Fruit fly (Drosophila melanogaster) Kc167 (cell line): ENCODE data around the gene Gr93d.

ENCODE experiments used
- Myc ChIP-seq: fragments of >200 bp; optimal IDR thresholded peaks from 2 replicates; lab custom pipeline; 2017; ENCODE audit warnings: missing external identifiers
- Sin3A ChIP-seq: fragments of >200 bp; optimal IDR thresholded peaks from 2 replicates; lab custom pipeline; 2018; ENCODE audit warnings: missing external identifiers
- h ChIP-seq: fragments of >200 bp; optimal IDR thresholded peaks from 3 replicates; lab custom pipeline; 2018; ENCODE audit warnings: missing external identifiers
- insv ChIP-seq: fragments of >200 bp; optimal IDR thresholded peaks from 3 replicates; lab custom pipeline; 2018; ENCODE audit warnings: missing external identifiers
- psq ChIP-seq: fragments of >200 bp; optimal IDR thresholded peaks from 2 replicates; lab custom pipeline; 2017; ENCODE audit warnings: missing external identifiers
- ttk ChIP-seq: sonication (Bioruptor generic); optimal IDR thresholded peaks from 2 replicates; lab custom pipeline; 2017; ENCODE audit warnings: missing external identifiers

Gene Gr93d

dm6 chr3R:21846559-21846958 lies at the start of gene Gr93d:
TSS of gene Gr93d (minus strand) at chr3R:21846659.
- TF ChIP-seq h (lab: Kevin White, UChicago) = no peak
- no peak for TF ChIP-seq Sin3A (lab: Kevin White, UChicago)
- no peak for TF ChIP-seq psq (lab: Kevin White, UChicago)
- TF ChIP-seq ttk (lab: Kevin White, UChicago) = no peak
- TF ChIP-seq Myc (lab: Kevin White, UChicago) = no peak
- TF ChIP-seq insv = no peak

dm6 chr3R:21893929-21894328 lies 47.5 kb upstream of the Gr93d start:
- no peak for TF ChIP-seq insv
- TF ChIP-seq ttk (lab: Kevin White, UChicago) = no peak
- no peak for TF ChIP-seq Myc (lab: Kevin White, UChicago)

- TF ChIP-seq h (lab: Kevin White, UChicago) = no peak
- no peak for TF ChIP-seq psq (lab: Kevin White, UChicago)
- no peak for TF ChIP-seq Myc (lab: Kevin White, UChicago)
- TF ChIP-seq Sin3A (lab: Kevin White, UChicago) = no peak
- TF ChIP-seq ttk (lab: Kevin White, UChicago) = no peak
- TF ChIP-seq insv = no peak
Observed at dm6 chr3R:21892450-21892849, 46.0 kb upstream of the Gr93d start.

- no peak for TF ChIP-seq Sin3A (lab: Kevin White, UChicago)
Observed at dm6 chr3R:21890739-21891138, 44.3 kb upstream of the Gr93d start.

dm6 chr3R:21889945-21890344 lies 43.5 kb upstream of the Gr93d start:
- TF ChIP-seq Sin3A (lab: Kevin White, UChicago) (no peak), h (lab: Kevin White, UChicago) (no peak), insv (no peak), psq (lab: Kevin White, UChicago) (no peak), Myc (lab: Kevin White, UChicago) (no peak), ttk (lab: Kevin White, UChicago) (no peak)

dm6 chr3R:21888696-21889602 lies 42.5 kb upstream of the Gr93d start, which contains the start of gene CG43844:
TSS of gene CG43844 (plus strand) at chr3R:21889539.
- TF ChIP-seq insv = no peak
- no peak for TF ChIP-seq Myc (lab: Kevin White, UChicago)

dm6 chr3R:21887588-21888007 lies 41.1 kb upstream of the Gr93d start:
- TF ChIP-seq psq (lab: Kevin White, UChicago) (no peak), insv (no peak), Myc (lab: Kevin White, UChicago) (no peak), Sin3A (lab: Kevin White, UChicago) (no peak), ttk (lab: Kevin White, UChicago) (no peak), h (lab: Kevin White, UChicago) (no peak)

- no peak for TF ChIP-seq Sin3A (lab: Kevin White, UChicago)
- no peak for TF ChIP-seq psq (lab: Kevin White, UChicago)
- TF ChIP-seq h (lab: Kevin White, UChicago) = no peak
- TF ChIP-seq Myc (lab: Kevin White, UChicago) = no peak
Observed at dm6 chr3R:21886861-21887587, 40.6 kb upstream of the Gr93d start, which contains the start of the genes CG6678 and dnd. TSS of gene CG6678 (plus strand) at chr3R:21887029. TSS of gene dnd (minus strand) at chr3R:21887355.

- no peak for TF ChIP-seq Myc (lab: Kevin White, UChicago)
- no peak for TF ChIP-seq ttk (lab: Kevin White, UChicago)
- TF ChIP-seq insv = no peak
- TF ChIP-seq psq (lab: Kevin White, UChicago) = no peak
- TF ChIP-seq Sin3A (lab: Kevin White, UChicago) = no peak
- no peak for TF ChIP-seq h (lab: Kevin White, UChicago)
Observed at dm6 chr3R:21885450-21885849, 39.0 kb upstream of the Gr93d start, which contains the start of gene CG17819. TSS of gene CG17819 (minus strand) at chr3R:21885550.

dm6 chr3R:21884354-21884753 lies 37.9 kb upstream of the Gr93d start, which contains the start of gene fit:
TSS of gene fit (minus strand) at chr3R:21884454.
- TF ChIP-seq insv = no peak
- no peak for TF ChIP-seq psq (lab: Kevin White, UChicago)
- TF ChIP-seq ttk (lab: Kevin White, UChicago) = no peak
- TF ChIP-seq Sin3A (lab: Kevin White, UChicago) = no peak
- no peak for TF ChIP-seq Myc (lab: Kevin White, UChicago)
- TF ChIP-seq h (lab: Kevin White, UChicago) = no peak

dm6 chr3R:21880510-21880909 lies 34.1 kb upstream of the Gr93d start, which contains the start of gene CG31465:
TSS of gene CG31465 (plus strand) at chr3R:21880810.
- no peak for TF ChIP-seq insv
- no peak for TF ChIP-seq psq (lab: Kevin White, UChicago)
- TF ChIP-seq Myc (lab: Kevin White, UChicago) = no peak
- no peak for TF ChIP-seq ttk (lab: Kevin White, UChicago)
- no peak for TF ChIP-seq h (lab: Kevin White, UChicago)
- no peak for TF ChIP-seq Sin3A (lab: Kevin White, UChicago)

- TF ChIP-seq h (lab: Kevin White, UChicago) (no peak), Myc (lab: Kevin White, UChicago) (no peak), psq (lab: Kevin White, UChicago) (no peak), insv (no peak), Sin3A (lab: Kevin White, UChicago) (no peak), ttk (lab: Kevin White, UChicago) (no peak)
Observed at dm6 chr3R:21878473-21878872, 32.0 kb upstream of the Gr93d start, which contains the start of gene CG34148. TSS of gene CG34148 (minus strand) at chr3R:21878686.
